In the genomic region with DNA sequence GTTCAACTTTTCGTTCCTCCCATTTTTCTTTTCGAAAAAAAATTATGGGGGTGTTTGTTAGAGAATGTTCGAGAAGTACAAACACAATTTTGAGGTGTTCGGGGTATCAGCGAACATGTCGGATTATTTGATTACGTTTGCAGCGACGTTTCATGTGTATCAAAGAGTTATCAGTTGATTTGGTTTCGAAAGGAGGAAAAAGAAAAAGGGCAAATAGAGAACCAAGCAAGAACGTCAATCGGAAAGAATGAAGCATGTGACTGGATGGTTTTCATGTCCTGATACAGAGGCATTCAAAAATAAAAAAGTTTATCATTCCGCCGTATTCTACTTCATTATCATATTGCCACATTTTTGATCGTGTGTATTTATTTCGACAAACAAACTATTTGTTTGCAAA, we compare ENCODE assay signal across 4 worm cellular contexts.
TF ChIP-seq lines count a peak whose summit lies in the region.

No protein-coding gene starts in this region.

TF ChIP-seq in whole organism, L1 larva, 84 proteins besides CTCF, POLR2A, EP300 and RAD21 (continued from another document and continues in another):
- TF ChIP-seq nhr-90 (tag; optimal IDR thresholded peaks at IDR 0.05; lab: Kevin White, UChicago; ENCODE audit: poor library complexity) (peak; percentile 28), nhr-20 (tag; optimal IDR thresholded peaks at IDR 0.05; lab: Kevin White, UChicago) (peak; percentile 16), nhr-85 (tag; lab: Kevin White, UChicago) (no peak), efl-1 (optimal IDR thresholded peaks at IDR 0.05; lab: Kevin White, UChicago) (no peak), efl-1 (GFP tag; optimal IDR thresholded peaks at IDR 0.05 in 1 of 2; lab: Kevin White, UChicago) (peak in 1 of 2 experiments; percentile 32), snpc-4 (tag; optimal IDR thresholded peaks at IDR 0.05; lab: Kevin White, UChicago) (no peak), C16A3.4 (tag; optimal IDR thresholded peaks at IDR 0.05; lab: Kevin White, UChicago) (no peak), lin-13 (GFP tag; optimal IDR thresholded peaks at IDR 0.05; lab: Kevin White, UChicago) (no peak), unc-86 (tag; optimal IDR thresholded peaks at IDR 0.05; lab: Kevin White, UChicago) (no peak), grh-1 (GFP tag; IDR thresholded peaks at IDR 0.05; lab: Robert Waterston, UW) (no peak), swsn-7 (tag; optimal IDR thresholded peaks at IDR 0.05; lab: Kevin White, UChicago) (no peak), ztf-11 (tag; optimal IDR thresholded peaks at IDR 0.05; lab: Kevin White, UChicago) (no peak), zag-1 (tag; optimal IDR thresholded peaks at IDR 0.05; lab: Kevin White, UChicago) (no peak), ztf-4 (tag; optimal IDR thresholded peaks at IDR 0.05; lab: Kevin White, UChicago) (no peak), sup-37 (GFP tag; optimal IDR thresholded peaks at IDR 0.05; lab: Kevin White, UChicago) (no peak), mep-1 (tag; optimal IDR thresholded peaks at IDR 0.05; lab: Kevin White, UChicago) (no peak), ceh-90 (tag; optimal IDR thresholded peaks at IDR 0.05; lab: Kevin White, UChicago) (no peak), elt-3 (tag; optimal IDR thresholded peaks at IDR 0.05; lab: Kevin White, UChicago) (peak in 1 of 6 experiments; percentile 10), zip-4 (GFP tag; optimal IDR thresholded peaks at IDR 0.05; lab: Kevin White, UChicago) (no peak), vab-15 (tag; optimal IDR thresholded peaks at IDR 0.05; lab: Kevin White, UChicago) (no peak), nhr-19 (GFP tag; conservative IDR thresholded peaks at IDR 0.05; lab: Robert Waterston, UW) (no peak), xbp-1 (tag; optimal IDR thresholded peaks at IDR 0.05; lab: Kevin White, UChicago) (no peak), pqm-1 (tag; optimal IDR thresholded peaks at IDR 0.05; lab: Kevin White, UChicago) (peak; percentile 37), rnt-1 (tag; optimal IDR thresholded peaks at IDR 0.05; lab: Kevin White, UChicago) (no peak), elt-2 (tag; optimal IDR thresholded peaks at IDR 0.05; lab: Kevin White, UChicago) (peak; percentile 90), aha-1 (tag; optimal IDR thresholded peaks at IDR 0.05; lab: Kevin White, UChicago) (no peak), dpl-1 (GFP tag; optimal IDR thresholded peaks at IDR 0.05; lab: Kevin White, UChicago) (no peak), egl-13 (tag; optimal IDR thresholded peaks at IDR 0.05; lab: Kevin White, UChicago) (no peak), lir-3 (tag; optimal IDR thresholded peaks at IDR 0.05; lab: Kevin White, UChicago; ENCODE audit: poor library complexity) (no peak), F16B12.6 (tag; optimal IDR thresholded peaks at IDR 0.05; lab: Kevin White, UChicago) (no peak), efl-3 (GFP tag; optimal IDR thresholded peaks at IDR 0.05; lab: Kevin White, UChicago) (no peak), egl-27 (tag; optimal IDR thresholded peaks at IDR 0.05; lab: Kevin White, UChicago) (no peak), ama-1 (optimal IDR thresholded peaks at IDR 0.05; lab: Kevin White, UChicago) (no peak)

TF ChIP-seq in whole organism, L3 larva, 47 proteins besides CTCF, POLR2A, EP300 and RAD21 (continued from another document):
- TF ChIP-seq skn-1 (tag; optimal IDR thresholded peaks at IDR 0.05; lab: Kevin White, UChicago) (peak; percentile 10), nhr-25 (tag; optimal IDR thresholded peaks at IDR 0.05; lab: Kevin White, UChicago) (no peak), nhr-67 (tag; optimal IDR thresholded peaks at IDR 0.05; lab: Kevin White, UChicago) (no peak), ceh-82 (tag; optimal IDR thresholded peaks at IDR 0.05; lab: Kevin White, UChicago) (no peak), hmg-11 (tag; optimal IDR thresholded peaks at IDR 0.05; lab: Kevin White, UChicago) (no peak), fkh-10 (GFP tag; optimal IDR thresholded peaks at IDR 0.05; lab: Kevin White, UChicago) (no peak), elt-2 (tag; optimal IDR thresholded peaks at IDR 0.05; lab: Kevin White, UChicago) (peak; percentile 98), egl-5 (tag; optimal IDR thresholded peaks at IDR 0.05; lab: Kevin White, UChicago) (no peak), ceh-16 (tag; optimal IDR thresholded peaks at IDR 0.05; lab: Kevin White, UChicago) (no peak), ceh-28 (tag; optimal IDR thresholded peaks at IDR 0.05; lab: Kevin White, UChicago) (no peak)

TF ChIP-seq in whole organism, L4 larva, 104 proteins besides CTCF, POLR2A, EP300 and RAD21 (continued from another document):
- TF ChIP-seq nhr-10 (tag; optimal IDR thresholded peaks at IDR 0.05; lab: Kevin White, UChicago) (peak; percentile 53), T20F7.1 (GFP tag; optimal IDR thresholded peaks at IDR 0.05; lab: Kevin White, UChicago) (peak; percentile 48), php-3 (GFP tag; IDR thresholded peaks at IDR 0.05; lab: Robert Waterston, UW) (peak; percentile 87), nhr-6 (tag; optimal IDR thresholded peaks at IDR 0.05; lab: Kevin White, UChicago) (peak; percentile 36), zip-2 (tag; optimal IDR thresholded peaks at IDR 0.05; lab: Kevin White, UChicago) (no peak), nhr-28 (tag; optimal IDR thresholded peaks at IDR 0.05; lab: Kevin White, UChicago) (peak; percentile 86), R02D3.7 (tag; optimal IDR thresholded peaks at IDR 0.05; lab: Kevin White, UChicago) (no peak), nhr-76 (tag; optimal IDR thresholded peaks at IDR 0.05; lab: Kevin White, UChicago) (no peak), pqm-1 (tag; optimal IDR thresholded peaks at IDR 0.05; lab: Kevin White, UChicago) (peak; percentile 93), hlh-11 (tag; optimal IDR thresholded peaks at IDR 0.05; lab: Kevin White, UChicago) (peak; percentile 94), saeg-2 (GFP tag; IDR thresholded peaks at IDR 0.05; lab: Robert Waterston, UW) (0 out of 2 replicates have a peak, but pooled peaks have one; percentile 8), mxl-2 (GFP tag; conservative IDR thresholded peaks at IDR 0.05; lab: Robert Waterston, UW) (0 out of 2 replicates have a peak, but pooled peaks have one; percentile 26), ceh-20 (GFP tag; IDR thresholded peaks at IDR 0.05; lab: Robert Waterston, UW) (peak; percentile 50; the same call in 1 of the 2 replicates), unc-62 (GFP tag; optimal IDR thresholded peaks at IDR 0.05 in 1 of 2; lab: Kevin White, UChicago) (no peak), unc-62 (tag; optimal IDR thresholded peaks at IDR 0.05; lab: Kevin White, UChicago) (no peak), aha-1 (tag; lab: Kevin White, UChicago) (peak; percentile 90), dmd-6 (GFP tag; IDR thresholded peaks at IDR 0.05; lab: Robert Waterston, UW) (peak; percentile 94), nhr-48 (tag; optimal IDR thresholded peaks at IDR 0.05; lab: Kevin White, UChicago) (peak; percentile 75), hif-1 (tag; optimal IDR thresholded peaks at IDR 0.05; lab: Kevin White, UChicago) (peak in 1 of 2 experiments; percentile 25), unc-39 (tag; optimal IDR thresholded peaks at IDR 0.05; lab: Kevin White, UChicago) (no peak), mdl-1 (tag; optimal IDR thresholded peaks at IDR 0.05; lab: Kevin White, UChicago) (peak in 1 of 2 experiments; percentile 61), pha-4 (GFP tag; IDR thresholded peaks at IDR 0.05; lab: Robert Waterston, UW) (no peak), pha-4 (tag; optimal IDR thresholded peaks at IDR 0.05; lab: Kevin White, UChicago) (peak; percentile 33), daf-16 (GFP tag; optimal IDR thresholded peaks at IDR 0.05; lab: Kevin White, UChicago) (peak in 1 of 2 experiments; percentile 57), daf-16 (tag; optimal IDR thresholded peaks at IDR 0.05; lab: Kevin White, UChicago) (peak; percentile 95), hmg-1.1 (GFP tag; IDR thresholded peaks at IDR 0.05; lab: Robert Waterston, UW) (0 out of 2 replicates have a peak, but pooled peaks have one; percentile 17)

TF ChIP-seq in whole organism, young adult, 124 proteins besides CTCF, POLR2A, EP300 and RAD21 (continued from another document):
- TF ChIP-seq ceh-100 (GFP tag; IDR thresholded peaks at IDR 0.05; lab: Robert Waterston, UW) (no peak), atf-7 (tag; optimal IDR thresholded peaks at IDR 0.05; lab: Kevin White, UChicago) (peak; percentile 52), ccch-3 (GFP tag; optimal IDR thresholded peaks at IDR 0.05; lab: Kevin White, UChicago) (no peak), hlh-12 (tag; optimal IDR thresholded peaks at IDR 0.05; lab: Kevin White, UChicago) (no peak), lag-1 (GFP tag; IDR thresholded peaks at IDR 0.05; lab: Robert Waterston, UW) (no peak), F49E8.2 (tag; optimal IDR thresholded peaks at IDR 0.05; lab: Kevin White, UChicago; ENCODE audit: insufficient read depth) (no peak), chd-7 (tag; optimal IDR thresholded peaks at IDR 0.05; lab: Kevin White, UChicago) (peak; percentile 43), aptf-2 (GFP tag; conservative IDR thresholded peaks at IDR 0.05; lab: Robert Waterston, UW) (no peak), efl-1 (GFP tag; optimal IDR thresholded peaks at IDR 0.05; lab: Kevin White, UChicago) (no peak), tbx-9 (tag; optimal IDR thresholded peaks at IDR 0.05; lab: Kevin White, UChicago; ENCODE audit: borderline replicate concordance) (no peak), T07F8.4 (tag; optimal IDR thresholded peaks at IDR 0.05; lab: Kevin White, UChicago) (no peak), hsf-1 (GFP tag; IDR thresholded peaks at IDR 0.05; lab: Robert Waterston, UW) (no peak), xnd-1 (tag; optimal IDR thresholded peaks at IDR 0.05; lab: Kevin White, UChicago) (no peak), hlh-26 (GFP tag; conservative IDR thresholded peaks at IDR 0.05; lab: Robert Waterston, UW) (no peak), F22D6.2 (tag; optimal IDR thresholded peaks at IDR 0.05; lab: Kevin White, UChicago) (no peak), sdz-38 (tag; optimal IDR thresholded peaks at IDR 0.05; lab: Kevin White, UChicago) (no peak), snpc-4 (GFP tag; optimal IDR thresholded peaks at IDR 0.05; lab: Kevin White, UChicago) (no peak), snpc-4 (tag; optimal IDR thresholded peaks at IDR 0.05; lab: Kevin White, UChicago) (no peak), egl-18 (GFP tag; IDR thresholded peaks at IDR 0.05; lab: Robert Waterston, UW) (no peak), snpc-3.4 (tag; optimal IDR thresholded peaks at IDR 0.05; lab: Kevin White, UChicago) (no peak), Y56A3A.18 (GFP tag; IDR thresholded peaks at IDR 0.05; lab: Robert Waterston, UW) (no peak), rpc-1 (optimal IDR thresholded peaks at IDR 0.05; lab: Kevin White, UChicago) (no peak), rpc-1 (tag; optimal IDR thresholded peaks at IDR 0.05; lab: Kevin White, UChicago) (no peak), cebp-2 (GFP tag; IDR thresholded peaks at IDR 0.05; lab: Robert Waterston, UW) (no peak), F10E7.11 (tag; optimal IDR thresholded peaks at IDR 0.05; lab: Kevin White, UChicago) (no peak), madf-6 (GFP tag; IDR thresholded peaks at IDR 0.05; lab: Robert Waterston, UW) (no peak), egl-44 (GFP tag; IDR thresholded peaks at IDR 0.05; lab: Robert Waterston, UW) (no peak; the same call in 1 of the 2 replicates), hrde-1 (tag; optimal IDR thresholded peaks at IDR 0.05; lab: Kevin White, UChicago; ENCODE audit: borderline replicate concordance) (no peak), fkh-3 (tag; optimal IDR thresholded peaks at IDR 0.05; lab: Kevin White, UChicago) (no peak), nhr-90 (tag; optimal IDR thresholded peaks at IDR 0.05; lab: Kevin White, UChicago) (peak; percentile 39), mxl-1 (tag; optimal IDR thresholded peaks at IDR 0.05; lab: Kevin White, UChicago) (no peak), ets-4 (GFP tag; optimal IDR thresholded peaks at IDR 0.05; lab: Kevin White, UChicago) (peak; percentile 54), ztf-26 (tag; optimal IDR thresholded peaks at IDR 0.05; lab: Kevin White, UChicago) (no peak), akir-1 (GFP tag; optimal IDR thresholded peaks at IDR 0.05; lab: Kevin White, UChicago) (no peak), unc-62 (GFP tag; optimal IDR thresholded peaks at IDR 0.05; lab: Kevin White, UChicago) (peak; percentile 30), somi-1 (GFP tag; optimal IDR thresholded peaks at IDR 0.05; lab: Kevin White, UChicago) (no peak), dpff-1 (tag; optimal IDR thresholded peaks at IDR 0.05; lab: Kevin White, UChicago) (no peak), lin-54 (GFP tag; optimal IDR thresholded peaks at IDR 0.05; lab: Kevin White, UChicago) (peak; percentile 9), cebp-1 (GFP tag; IDR thresholded peaks at IDR 0.05; lab: Robert Waterston, UW) (no peak; the same call in 1 of the 2 replicates), cebp-1 (tag; optimal IDR thresholded peaks at IDR 0.05; lab: Kevin White, UChicago) (no peak), F55B11.4 (tag; optimal IDR thresholded peaks at IDR 0.05; lab: Kevin White, UChicago; ENCODE audit: borderline replicate concordance, insufficient read depth) (no peak), T26A5.8 (tag; optimal IDR thresholded peaks at IDR 0.05; lab: Kevin White, UChicago) (no peak), ztf-22 (GFP tag; optimal IDR thresholded peaks at IDR 0.05; lab: Kevin White, UChicago) (peak; percentile 3), let-526 (GFP tag; IDR thresholded peaks at IDR 0.05; lab: Robert Waterston, UW) (no peak), madf-10 (tag; optimal IDR thresholded peaks at IDR 0.05; lab: Kevin White, UChicago) (peak; percentile 36), Y67H2A.10 (GFP tag; conservative IDR thresholded peaks at IDR 0.05; lab: Robert Waterston, UW) (no peak), rcor-1 (GFP tag; IDR thresholded peaks at IDR 0.05; lab: Robert Waterston, UW) (no peak), nhr-179 (tag; optimal IDR thresholded peaks at IDR 0.05; lab: Kevin White, UChicago) (no peak), madf-8 (GFP tag; conservative IDR thresholded peaks at IDR 0.05; lab: Robert Waterston, UW) (no peak), B0035.1 (tag; optimal IDR thresholded peaks at IDR 0.05; lab: Kevin White, UChicago) (no peak), lsy-27 (tag; optimal IDR thresholded peaks at IDR 0.05; lab: Kevin White, UChicago; ENCODE audit: borderline replicate concordance, insufficient read depth) (no peak), F57A8.1 (GFP tag; optimal IDR thresholded peaks at IDR 0.05; lab: Kevin White, UChicago) (no peak), ztf-3 (GFP tag; optimal IDR thresholded peaks at IDR 0.05; lab: Kevin White, UChicago) (no peak), F57C9.4 (tag; optimal IDR thresholded peaks at IDR 0.05; lab: Kevin White, UChicago) (no peak), F37B4.10 (GFP tag; IDR thresholded peaks at IDR 0.05; lab: Robert Waterston, UW) (no peak), gei-17 (GFP tag; optimal IDR thresholded peaks at IDR 0.05; lab: Kevin White, UChicago) (no peak), K11D2.4 (GFP tag; IDR thresholded peaks at IDR 0.05; lab: Robert Waterston, UW) (no peak), snpc-1.1 (tag; optimal IDR thresholded peaks at IDR 0.05; lab: Kevin White, UChicago; ENCODE audit: insufficient read depth) (no peak), attf-3 (GFP tag; conservative IDR thresholded peaks at IDR 0.05; lab: Robert Waterston, UW) (no peak), B0336.3 (GFP tag; IDR thresholded peaks at IDR 0.05; lab: Robert Waterston, UW) (no peak), athp-1 (tag; optimal IDR thresholded peaks at IDR 0.05; lab: Kevin White, UChicago) (no peak), Y53G8AR.9 (GFP tag; conservative IDR thresholded peaks at IDR 0.05; lab: Robert Waterston, UW) (0 out of 2 replicates have a peak, but pooled peaks have one; percentile 35), lsl-1 (GFP tag; optimal IDR thresholded peaks at IDR 0.05; lab: Kevin White, UChicago) (no peak), Y95B8A.8 (GFP tag; IDR thresholded peaks at IDR 0.05; lab: Robert Waterston, UW) (no peak), ztf-6 (GFP tag; IDR thresholded peaks at IDR 0.05; lab: Robert Waterston, UW) (no peak), ceh-27 (GFP tag; optimal IDR thresholded peaks at IDR 0.05; lab: Kevin White, UChicago) (no peak), F23B12.7 (tag; optimal IDR thresholded peaks at IDR 0.05; lab: Kevin White, UChicago; ENCODE audit: insufficient read depth) (no peak), ztf-18 (tag; optimal IDR thresholded peaks at IDR 0.05; lab: Kevin White, UChicago) (no peak), tlf-1 (GFP tag; optimal IDR thresholded peaks at IDR 0.05; lab: Kevin White, UChicago) (peak; percentile 22), mel-28 (tag; optimal IDR thresholded peaks at IDR 0.05; lab: Kevin White, UChicago; ENCODE audit: borderline replicate concordance) (no peak)
